ENCODE assay signal across 5 fruit fly cellular contexts in genomic region chr3R:26258384-26258819, dm6.
A peak's percentile ranks its signal among the peaks of the same experiment; 100 is the strongest.
TF ChIP-seq lines count a peak whose summit lies in the region.

No protein-coding gene starts in this region.

- TF ChIP-seq CTCF in whole organism, embryonic (GFP tag; optimal IDR thresholded peaks at IDR 0.05; lab: Kevin White, UChicago) = no peak

TF ChIP-seq in whole organism, adult, 20 proteins besides CTCF, POLR2A, EP300 and RAD21:
- TF ChIP-seq kay (GFP tag; lab: Kevin White, UChicago; ENCODE audit: borderline replicate concordance) (peak; percentile 88), cic (GFP tag; optimal IDR thresholded peaks at IDR 0.05; lab: Kevin White, UChicago) (no peak), Hr96 (GFP tag; optimal IDR thresholded peaks at IDR 0.05; lab: Kevin White, UChicago) (no peak), Mnt (GFP tag; optimal IDR thresholded peaks at IDR 0.05; lab: Kevin White, UChicago) (peak; percentile 64)

TF ChIP-seq in whole organism, embryonic, 481 proteins besides CTCF, POLR2A, EP300 and RAD21 (continues in another document):
- TF ChIP-seq CG14441 (GFP tag; IDR thresholded peaks at IDR 0.05; lab: Robert Waterston, UW) (0 out of 2 replicates have a peak, but pooled peaks have one; percentile 13), fd3F (GFP tag; optimal IDR thresholded peaks at IDR 0.05; lab: Kevin White, UChicago) (no peak), BtbVII (GFP tag; optimal IDR thresholded peaks at IDR 0.05; lab: Kevin White, UChicago) (peak; percentile 11), B-H1 (GFP tag; IDR thresholded peaks at IDR 0.05; lab: Robert Waterston, UW) (no peak), CG12236 (GFP tag; optimal IDR thresholded peaks at IDR 0.05; lab: Kevin White, UChicago) (no peak), CG7786 (GFP tag; optimal IDR thresholded peaks at IDR 0.05; lab: Kevin White, UChicago) (no peak), CG34376 (GFP tag; optimal IDR thresholded peaks at IDR 0.05; lab: Kevin White, UChicago) (peak; percentile 45), sima (GFP tag; optimal IDR thresholded peaks at IDR 0.05; lab: Kevin White, UChicago) (no peak), Pdp1 (GFP tag; optimal IDR thresholded peaks at IDR 0.05; lab: Kevin White, UChicago) (peak in 1 of 2 experiments; percentile 90), Trl (optimal IDR thresholded peaks at IDR 0.05; lab: Kevin White, UChicago) (peak; percentile 73 to 87), Trl (GFP tag; optimal IDR thresholded peaks at IDR 0.05; lab: Kevin White, UChicago) (no peak), CG12391 (tag; optimal IDR thresholded peaks at IDR 0.05; lab: Kevin White, UChicago) (no peak), CG18599 (GFP tag; optimal IDR thresholded peaks at IDR 0.05; lab: Kevin White, UChicago) (peak; percentile 45), dysf (GFP tag; IDR thresholded peaks at IDR 0.05; lab: Robert Waterston, UW) (0 out of 3 replicates have a peak, but pooled peaks have one; percentile 19), C15 (GFP tag; IDR thresholded peaks at IDR 0.05; lab: Robert Waterston, UW) (no peak), CG10654 (GFP tag; optimal IDR thresholded peaks at IDR 0.05; lab: Kevin White, UChicago) (no peak), CG2678 (tag; optimal IDR thresholded peaks at IDR 0.05; lab: Kevin White, UChicago) (peak; percentile 22), gcm2 (GFP tag; optimal IDR thresholded peaks at IDR 0.05; lab: Kevin White, UChicago) (no peak), kay (GFP tag; optimal IDR thresholded peaks at IDR 0.05; lab: Kevin White, UChicago) (no peak), CG31224 (GFP tag; IDR thresholded peaks at IDR 0.05; lab: Robert Waterston, UW) (no peak), CG4424 (GFP tag; optimal IDR thresholded peaks at IDR 0.05; lab: Kevin White, UChicago) (no peak), Chrac-16 (GFP tag; optimal IDR thresholded peaks at IDR 0.05; lab: Kevin White, UChicago) (no peak)

TF ChIP-seq in whole organism, prepupa, 60 proteins besides CTCF, POLR2A, EP300 and RAD21:
- no peak for TF ChIP-seq CG8319 (GFP tag; optimal IDR thresholded peaks at IDR 0.05; lab: Kevin White, UChicago)
- no peak for TF ChIP-seq net (GFP tag; optimal IDR thresholded peaks at IDR 0.05; lab: Kevin White, UChicago)
- peak; percentile 12 for TF ChIP-seq CG3919 (GFP tag; optimal IDR thresholded peaks at IDR 0.05; lab: Kevin White, UChicago)
- TF ChIP-seq CG15336 (GFP tag; IDR thresholded peaks at IDR 0.05; lab: Robert Waterston, UW) = peak; percentile 40; the same call in 1 of the 2 replicates
- TF ChIP-seq eg (GFP tag; IDR thresholded peaks at IDR 0.05; lab: Robert Waterston, UW) = peak; percentile 26; the same call in 1 of the 3 replicates
- TF ChIP-seq svp (GFP tag; lab: Kevin White, UChicago) = peak; percentile 93
- TF ChIP-seq Hr39 (GFP tag; optimal IDR thresholded peaks at IDR 0.05; lab: Kevin White, UChicago) = no peak
- TF ChIP-seq Eip78C (GFP tag; lab: Kevin White, UChicago) = peak; percentile 88

TF ChIP-seq in whole organism, pupa, 21 proteins besides CTCF, POLR2A, EP300 and RAD21:
- TF ChIP-seq CG8159 (tag; optimal IDR thresholded peaks at IDR 0.05; lab: Kevin White, UChicago) (peak; percentile 17), Ets98B (GFP tag; IDR thresholded peaks at IDR 0.05; lab: Robert Waterston, UW) (peak; percentile 28; the same call in 1 of the 2 replicates), EcR (GFP tag; optimal IDR thresholded peaks at IDR 0.05; lab: Kevin White, UChicago) (peak; percentile 58), CG9948 (tag; optimal IDR thresholded peaks at IDR 0.05; lab: Kevin White, UChicago) (no peak), Pif1A (GFP tag; optimal IDR thresholded peaks at IDR 0.05; lab: Kevin White, UChicago) (no peak), D1 (tag; optimal IDR thresholded peaks at IDR 0.05; lab: Kevin White, UChicago) (peak; percentile 19), CG14655 (GFP tag; optimal IDR thresholded peaks at IDR 0.05; lab: Kevin White, UChicago) (no peak)

TF ChIP-seq in whole organism, wandering third instar larva, 38 proteins besides CTCF, POLR2A, EP300 and RAD21:
- no peak for TF ChIP-seq tai (GFP tag; optimal IDR thresholded peaks at IDR 0.05; lab: Kevin White, UChicago)
- TF ChIP-seq Rel (GFP tag; optimal IDR thresholded peaks at IDR 0.05; lab: Kevin White, UChicago) = no peak
- TF ChIP-seq Rel (tag; optimal IDR thresholded peaks at IDR 0.05; lab: Kevin White, UChicago) = peak; percentile 37
- TF ChIP-seq Hnf4 (GFP tag; optimal IDR thresholded peaks at IDR 0.05; lab: Kevin White, UChicago) = peak; percentile 1
- TF ChIP-seq GATAd (GFP tag; optimal IDR thresholded peaks at IDR 0.05; lab: Kevin White, UChicago) = no peak
- peak; percentile 50 for TF ChIP-seq Dif (GFP tag; optimal IDR thresholded peaks at IDR 0.05; lab: Kevin White, UChicago; ENCODE audit: partially characterized antibody)
- no peak for TF ChIP-seq ey (GFP tag; optimal IDR thresholded peaks at IDR 0.05; lab: Kevin White, UChicago)
